Worm (Caenorhabditis elegans): ENCODE measurements around the gene ins-7.

DNA sequence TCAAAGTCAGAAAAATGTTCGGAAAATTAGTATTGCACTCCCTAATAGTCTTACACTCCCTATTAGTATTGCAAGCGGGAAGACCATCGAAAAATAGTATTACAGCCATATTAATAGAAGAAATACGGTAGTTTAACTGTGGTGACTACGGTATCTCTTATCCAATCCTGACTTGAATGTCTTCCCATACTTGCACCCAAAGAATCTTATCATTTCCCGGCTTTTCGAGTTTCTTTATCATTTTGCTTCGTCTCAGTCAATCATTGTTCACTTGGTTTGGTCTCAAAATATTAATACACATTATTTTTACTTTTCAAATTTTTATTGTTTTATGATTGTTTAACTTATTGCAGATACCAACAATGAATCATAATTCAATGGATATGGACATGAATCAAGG is 29.5 kb downstream of the ins-7 start, which contains the start of gene F58G6.3:
- no peak for TF ChIP-seq dao-5 (tag; optimal IDR thresholded peaks at IDR 0.05)
- no peak for TF ChIP-seq him-1 (tag; optimal IDR thresholded peaks at IDR 0.05)
- TF ChIP-seq W03F9.2 (tag; optimal IDR thresholded peaks at IDR 0.05), result no peak
